Worm (Caenorhabditis elegans) whole organism, young adult: ENCODE measurements around the gene pptr-1.

Experiments
- B0035.1 ChIP-seq: sonication (generic microtip); optimal IDR thresholded peaks from 2 replicates; lab custom pipeline; 2016; ENCODE audit warnings: missing genetic modification characterization, mild to moderate bottlenecking, missing compliant biosample characterization, missing genotype, missing genetic modification reagents
- D2030.7 ChIP-seq: fragments of 200-800 bp; sonication (Bioruptor generic); IDR thresholded peaks from 2 replicates; pipeline ENCODE4 v1.3.6; 2022; ENCODE audit warnings: missing genetic modification reagents, missing genetic modification characterization, missing compliant biosample characterization
- F22D6.2 ChIP-seq: sonication (generic microtip); optimal IDR thresholded peaks from 2 replicates; lab custom pipeline; 2016; ENCODE audit warnings: mild to moderate bottlenecking, missing genetic modification characterization, missing compliant biosample characterization
- F33H1.4 ChIP-seq: fragments of 200-800 bp; sonication (Bioruptor generic); IDR thresholded peaks from 2 replicates; pipeline ENCODE4 v1.3.6; 2022; ENCODE audit warnings: missing genetic modification reagents, missing genetic modification characterization, missing compliant biosample characterization
- F52B5.7 ChIP-seq: sonication (generic microtip); optimal IDR thresholded peaks from 2 replicates; lab custom pipeline; 2016; ENCODE audit warnings: mild to moderate bottlenecking, missing genetic modification characterization, missing compliant biosample characterization
- F55B11.4 ChIP-seq: sonication (generic microtip); optimal IDR thresholded peaks from 2 replicates; lab custom pipeline; 2016; ENCODE audit warnings: missing compliant biosample characterization, missing genetic modification characterization, borderline replicate concordance; ENCODE audit not compliant: insufficient read depth
- F57A8.1 ChIP-seq: fragments of 200-800 bp; sonication (Bioruptor generic); optimal IDR thresholded peaks from 2 replicates; lab custom pipeline; 2018; ENCODE audit warnings: mild to moderate bottlenecking, missing genetic modification characterization, moderate library complexity, missing compliant biosample characterization
- F57C9.4 ChIP-seq: sonication (generic microtip); optimal IDR thresholded peaks from 2 replicates; lab custom pipeline; 2017; ENCODE audit warnings: mild to moderate bottlenecking, missing genetic modification characterization, missing compliant biosample characterization
- Y79H2A.3 ChIP-seq: fragments of 200-800 bp; sonication (Bioruptor generic); conservative IDR thresholded peaks from 2 replicates; pipeline ENCODE4 v1.3.6; 2022; ENCODE audit warnings: missing genetic modification reagents, missing genetic modification characterization, missing compliant biosample characterization
- aptf-3 ChIP-seq: fragments of 200-800 bp; sonication (Bioruptor generic); IDR thresholded peaks from 2 replicates; pipeline ENCODE4 v1.3.6; 2022; ENCODE audit warnings: missing genetic modification characterization, missing compliant biosample characterization
- atf-7 ChIP-seq: sonication (generic microtip); optimal IDR thresholded peaks from 2 replicates; lab custom pipeline; 2017; ENCODE audit warnings: mild to moderate bottlenecking, missing genetic modification characterization, missing compliant biosample characterization
- attf-3 ChIP-seq: fragments of 200-800 bp; sonication (Bioruptor generic); conservative IDR thresholded peaks from 2 replicates; pipeline ENCODE4 v1.3.6; 2022; ENCODE audit warnings: missing genetic modification reagents, missing genetic modification characterization, missing compliant biosample characterization
- ccch-3 ChIP-seq: fragments of 200-800 bp; sonication (Bioruptor generic); optimal IDR thresholded peaks from 2 replicates; lab custom pipeline; 2018; ENCODE audit warnings: mild to moderate bottlenecking, missing genetic modification characterization, missing compliant biosample characterization
- ceh-91 ChIP-seq: fragments of 200-800 bp; sonication (Bioruptor generic); IDR thresholded peaks from 2 replicates; pipeline ENCODE4 v1.3.6; 2022; ENCODE audit warnings: missing genetic modification reagents, missing genetic modification characterization, missing compliant biosample characterization
- dox-1 ChIP-seq: fragments of 200-800 bp; sonication (Bioruptor generic); IDR thresholded peaks from 2 replicates; pipeline ENCODE4 v1.3.6; 2022; ENCODE audit warnings: missing genetic modification reagents, missing genetic modification characterization, missing compliant biosample characterization
- dpff-1 ChIP-seq: sonication (generic microtip); optimal IDR thresholded peaks from 2 replicates; lab custom pipeline; 2017; ENCODE audit warnings: mild to moderate bottlenecking, missing genetic modification characterization, missing compliant biosample characterization
- dpl-1 ChIP-seq: fragments of 150-350 bp; optimal IDR thresholded peaks from 2 replicates; lab custom pipeline; 2014; ENCODE audit warnings: missing biosample characterization, missing genetic modification reagents, missing genetic modification characterization
- efl-1 ChIP-seq: fragments of 150-350 bp; optimal IDR thresholded peaks from 2 replicates; lab custom pipeline; 2014; ENCODE audit warnings: missing biosample characterization, missing genetic modification reagents, missing genetic modification characterization
- egl-44 ChIP-seq: fragments of 200-800 bp; sonication (Bioruptor generic); IDR thresholded peaks from 2 replicates; pipeline ENCODE4 v1.3.6; 2022; ENCODE audit warnings: missing genetic modification reagents, missing genetic modification characterization, missing compliant biosample characterization
- fkh-3 ChIP-seq: sonication (generic microtip); optimal IDR thresholded peaks from 2 replicates; lab custom pipeline; 2016; ENCODE audit warnings: mild to moderate bottlenecking, missing genetic modification characterization, missing compliant biosample characterization
- him-1 ChIP-seq: sonication (generic microtip); optimal IDR thresholded peaks from 2 replicates; lab custom pipeline; 2016; ENCODE audit warnings: missing genotype, missing genetic modification reagents, missing genetic modification characterization, missing compliant biosample characterization
- hlh-26 ChIP-seq: fragments of 200-800 bp; sonication (Bioruptor generic); conservative IDR thresholded peaks from 2 replicates; pipeline ENCODE4 v1.3.6; 2022; ENCODE audit warnings: missing genetic modification reagents, missing genetic modification characterization, missing compliant biosample characterization
- hmg-1.2 ChIP-seq: fragments of 200-800 bp; sonication (Bioruptor generic); IDR thresholded peaks from 2 replicates; pipeline ENCODE4 v1.3.6; 2022; ENCODE audit warnings: missing genetic modification reagents, missing genetic modification characterization, missing compliant biosample characterization
- hmg-20 ChIP-seq: fragments of 200-800 bp; sonication (Bioruptor generic); IDR thresholded peaks from 2 replicates; pipeline ENCODE4 v1.3.6; 2022; ENCODE audit warnings: missing genetic modification reagents, missing genetic modification characterization, missing compliant biosample characterization
- lag-1 ChIP-seq: fragments of 200-800 bp; sonication (Bioruptor generic); IDR thresholded peaks from 2 replicates; pipeline ENCODE4 v1.3.6; 2022; ENCODE audit warnings: missing genetic modification reagents, missing genetic modification characterization, missing compliant biosample characterization
- let-607 ChIP-seq, 2 experiments: fragments of 200-800 bp in 1 of 2; sonication (Bioruptor generic) in 1 of 2; sonication (generic microtip) in 1 of 2; optimal IDR thresholded peaks; 2 replicates each; lab custom pipeline; 2016 to 2018; ENCODE audit warnings: mild to moderate bottlenecking in 2 of 2, missing compliant biosample characterization in 2 of 2, missing genetic modification characterization in 2 of 2, moderate library complexity in 2 of 2, missing genotype in 1 of 2
- lir-1 ChIP-seq: fragments of 200-800 bp; sonication (Bioruptor generic); conservative IDR thresholded peaks from 2 replicates; pipeline ENCODE4 v1.3.6; 2022; ENCODE audit warnings: missing genetic modification reagents, missing genetic modification characterization, missing compliant biosample characterization
- lsl-1 ChIP-seq: fragments of 200-800 bp; sonication (Bioruptor generic); optimal IDR thresholded peaks from 2 replicates; lab custom pipeline; 2018; ENCODE audit warnings: mild to moderate bottlenecking, missing genetic modification characterization, moderate library complexity, missing compliant biosample characterization
- madf-10 ChIP-seq: sonication (generic microtip); optimal IDR thresholded peaks from 2 replicates; lab custom pipeline; 2016; ENCODE audit warnings: mild to moderate bottlenecking, missing genetic modification characterization, missing compliant biosample characterization
- madf-3 ChIP-seq: fragments of 200-800 bp; sonication (Bioruptor generic); IDR thresholded peaks from 2 replicates; pipeline ENCODE4 v1.3.6; 2022; ENCODE audit warnings: missing genetic modification reagents, missing genetic modification characterization, missing compliant biosample characterization
- mcd-1 ChIP-seq: fragments of 200-800 bp; sonication (Bioruptor generic); IDR thresholded peaks from 2 replicates; pipeline ENCODE4 v1.3.6; 2022; ENCODE audit warnings: missing genetic modification reagents, missing genetic modification characterization, missing compliant biosample characterization
- mes-4 ChIP-seq: sonication (generic microtip); optimal IDR thresholded peaks from 2 replicates; lab custom pipeline; 2016; ENCODE audit warnings: missing genotype, missing genetic modification characterization, missing compliant biosample characterization
- mxl-1 ChIP-seq: sonication (generic microtip); optimal IDR thresholded peaks from 2 replicates; lab custom pipeline; 2016; ENCODE audit warnings: missing genetic modification characterization, missing compliant biosample characterization
- nfyb-1 ChIP-seq: fragments of 200-800 bp; sonication (Bioruptor generic); IDR thresholded peaks from 2 replicates; pipeline ENCODE4 v1.3.6; 2022; ENCODE audit warnings: missing genetic modification reagents, missing genetic modification characterization, missing compliant biosample characterization
- nhr-27 ChIP-seq: fragments of 200-800 bp; sonication (Bioruptor generic); optimal IDR thresholded peaks from 2 replicates; lab custom pipeline; 2018; ENCODE audit warnings: mild to moderate bottlenecking, missing genetic modification characterization, moderate library complexity, missing compliant biosample characterization
- nhr-90 ChIP-seq: sonication (generic microtip); optimal IDR thresholded peaks from 2 replicates; lab custom pipeline; 2016; ENCODE audit warnings: missing genotype, mild to moderate bottlenecking, missing genetic modification characterization, missing compliant biosample characterization
- rec-8 ChIP-seq, 2 experiments: sonication (generic microtip); optimal IDR thresholded peaks; 2 replicates each; lab custom pipeline; 2016; ENCODE audit warnings: mild to moderate bottlenecking in 2 of 2, missing genetic modification characterization in 2 of 2, missing genetic modification reagents in 2 of 2, missing genotype in 2 of 2, missing biosample characterization in 1 of 2, missing compliant biosample characterization in 1 of 2, moderate library complexity in 1 of 2
- rpc-1 ChIP-seq, 2 experiments: fragments of 150-350 bp in 1 of 2; sonication (generic microtip) in 1 of 2; optimal IDR thresholded peaks; 2 replicates each; lab custom pipeline; 2014 to 2018; ENCODE audit warnings: missing biosample characterization in 1 of 2, missing genetic modification characterization in 1 of 2, missing genetic modification reagents in 1 of 2, missing genotype in 1 of 2
- sdz-38 ChIP-seq: sonication (generic microtip); optimal IDR thresholded peaks from 2 replicates; lab custom pipeline; 2016; ENCODE audit warnings: missing genotype, missing genetic modification characterization, missing compliant biosample characterization
- snpc-3.4 ChIP-seq: sonication (generic microtip); optimal IDR thresholded peaks from 2 replicates; lab custom pipeline; 2017; ENCODE audit warnings: missing genetic modification characterization, mild to moderate bottlenecking, missing compliant biosample characterization, antibody characterized with exemption, moderate library complexity, missing genotype, missing genetic modification reagents
- somi-1 ChIP-seq: fragments of 200-800 bp; sonication (Bioruptor generic); optimal IDR thresholded peaks from 2 replicates; lab custom pipeline; 2018; ENCODE audit warnings: mild to moderate bottlenecking, missing genetic modification characterization, missing compliant biosample characterization
- sptf-2 ChIP-seq: fragments of 200-800 bp; sonication (Bioruptor generic); optimal IDR thresholded peaks from 2 replicates; lab custom pipeline; 2018; ENCODE audit warnings: mild to moderate bottlenecking, missing genetic modification characterization, missing compliant biosample characterization
- unc-62 ChIP-seq: fragments of 150-350 bp; optimal IDR thresholded peaks from 2 replicates; lab custom pipeline; 2014; ENCODE audit warnings: missing biosample characterization, missing genetic modification reagents, missing genetic modification characterization
- zim-3 ChIP-seq: sonication (generic microtip); optimal IDR thresholded peaks from 2 replicates; lab custom pipeline; 2017; ENCODE audit warnings: mild to moderate bottlenecking, missing genetic modification characterization, moderate library complexity, missing compliant biosample characterization
- ztf-22 ChIP-seq: fragments of 200-800 bp; sonication (Bioruptor generic); optimal IDR thresholded peaks from 2 replicates; lab custom pipeline; 2018; ENCODE audit warnings: mild to moderate bottlenecking, missing genetic modification characterization, moderate library complexity, missing compliant biosample characterization
- ztf-25 ChIP-seq: fragments of 200-800 bp; sonication (Bioruptor generic); IDR thresholded peaks from 2 replicates; pipeline ENCODE4 v1.3.6; 2022; ENCODE audit warnings: missing genetic modification reagents, missing genetic modification characterization, missing compliant biosample characterization
- ztf-3 ChIP-seq: fragments of 200-800 bp; sonication (Bioruptor generic); optimal IDR thresholded peaks from 2 replicates; lab custom pipeline; 2018; ENCODE audit warnings: mild to moderate bottlenecking, missing genetic modification characterization, missing compliant biosample characterization
- ztf-6 ChIP-seq: fragments of 200-800 bp; sonication (Bioruptor generic); IDR thresholded peaks from 2 replicates; pipeline ENCODE4 v1.3.6; 2022; ENCODE audit warnings: missing genetic modification reagents, missing genetic modification characterization, missing compliant biosample characterization

The pptr-1 gene

ce11 chrV:16355941-16356340, 1.4 kb upstream of the pptr-1 start (continued):
- TF ChIP-seq hmg-20 (GFP tag; lab: Robert Waterston, UW), result peak; percentile 43; the same call in 1 of the 2 replicates
- TF ChIP-seq fkh-3 (tag; lab: Kevin White, UChicago), result no peak
- no peak for TF ChIP-seq lsl-1 (GFP tag; lab: Kevin White, UChicago)
- peak; percentile 91 for TF ChIP-seq somi-1 (GFP tag; lab: Kevin White, UChicago)
- peak; percentile 11 for TF ChIP-seq F22D6.2
- 0 out of 2 replicates have a peak, but pooled peaks have one; percentile 12 for TF ChIP-seq ztf-6 (GFP tag; lab: Robert Waterston, UW)
- peak; percentile 75 for TF ChIP-seq atf-7 (tag; lab: Kevin White, UChicago)
- TF ChIP-seq unc-62 (GFP tag; lab: Kevin White, UChicago), result no peak
- TF ChIP-seq ccch-3, result no peak
- TF ChIP-seq mxl-1 (tag; lab: Kevin White, UChicago), result no peak
- no peak; the same call in 1 of the 2 replicates for TF ChIP-seq F33H1.4 (GFP tag; lab: Robert Waterston, UW)
- no peak for TF ChIP-seq ztf-25 (GFP tag; lab: Robert Waterston, UW)
- TF ChIP-seq F57A8.1, result no peak
- TF ChIP-seq ztf-3, result peak; percentile 23
- TF ChIP-seq madf-10 (tag; lab: Kevin White, UChicago), result peak; percentile 81
- TF ChIP-seq sptf-2 (GFP tag; lab: Kevin White, UChicago), result peak; percentile 41
- no peak for TF ChIP-seq hlh-26
- TF ChIP-seq snpc-3.4 (tag; lab: Kevin White, UChicago), result no peak
- no peak for TF ChIP-seq rpc-1 (optimal IDR thresholded peaks at IDR 0.05; lab: Kevin White, UChicago)
- TF ChIP-seq rpc-1 (tag; optimal IDR thresholded peaks at IDR 0.05; lab: Kevin White, UChicago), result no peak
- peak; percentile 84 for TF ChIP-seq ztf-22
- no peak for TF ChIP-seq lag-1
- peak; percentile 85 for TF ChIP-seq mcd-1
- peak; percentile 95 for TF ChIP-seq hmg-1.2 (GFP tag; lab: Robert Waterston, UW)
- peak; percentile 45; the same call in 1 of the 2 replicates for TF ChIP-seq attf-3 (GFP tag; lab: Robert Waterston, UW)
- no peak for TF ChIP-seq him-1 (tag; lab: Kevin White, UChicago)
- TF ChIP-seq rec-8 (tag; optimal IDR thresholded peaks at IDR 0.05; lab: Kevin White, UChicago), result no peak
- TF ChIP-seq dpff-1, result no peak
- TF ChIP-seq zim-3 (tag; lab: Kevin White, UChicago), result peak; percentile 58
- TF ChIP-seq egl-44 (GFP tag; lab: Robert Waterston, UW), result peak; percentile 87; the same call in 1 of the 2 replicates
- peak; percentile 80 for TF ChIP-seq F52B5.7 (tag; lab: Kevin White, UChicago)
- no peak for TF ChIP-seq mes-4 (tag; lab: Kevin White, UChicago)
- no peak for TF ChIP-seq D2030.7 (GFP tag; lab: Robert Waterston, UW)
- TF ChIP-seq nhr-90, result peak; percentile 63
- no peak for TF ChIP-seq F57C9.4
- TF ChIP-seq sdz-38 (tag; lab: Kevin White, UChicago), result no peak
- TF ChIP-seq aptf-3 (GFP tag; lab: Robert Waterston, UW), result no peak
- TF ChIP-seq dpl-1 (GFP tag; lab: Kevin White, UChicago), result no peak
- TF ChIP-seq nfyb-1 (GFP tag; lab: Robert Waterston, UW), result peak; percentile 92
- peak in 1 of 2 experiments; percentile 39 for TF ChIP-seq let-607 (tag; optimal IDR thresholded peaks at IDR 0.05; lab: Kevin White, UChicago)
- no peak for TF ChIP-seq Y79H2A.3 (GFP tag; lab: Robert Waterston, UW)
- TF ChIP-seq lir-1 (GFP tag; lab: Robert Waterston, UW), result peak; percentile 84
- TF ChIP-seq madf-3 (GFP tag; lab: Robert Waterston, UW), result 0 out of 2 replicates have a peak, but pooled peaks have one; percentile 23
- TF ChIP-seq efl-1 (GFP tag; lab: Kevin White, UChicago), result no peak
- TF ChIP-seq B0035.1 (tag; lab: Kevin White, UChicago), result peak; percentile 28
- no peak for TF ChIP-seq F55B11.4 (tag; lab: Kevin White, UChicago)
- TF ChIP-seq dox-1 (GFP tag; lab: Robert Waterston, UW), result peak; percentile 94
- 0 out of 2 replicates have a peak, but pooled peaks have one; percentile 9 for TF ChIP-seq ceh-91 (GFP tag; lab: Robert Waterston, UW)
- peak; percentile 14 for TF ChIP-seq nhr-27 (tag; lab: Kevin White, UChicago)
